Worm (Caenorhabditis elegans): ENCODE data around the gene glod-4.

Gene glod-4

ce11 chrIII:4181338-4181737 lies 27.9 kb downstream of the glod-4 start, which contains the start of gene C16C10.1:
TSS of gene C16C10.1 (minus strand) at chrIII:4181438.
- TF ChIP-seq snpc-4 (tag; optimal IDR thresholded peaks at IDR 0.05) (no peak), zip-11 (GFP tag; IDR thresholded peaks at IDR 0.05) (no peak)

- TF ChIP-seq duxl-1 (tag; optimal IDR thresholded peaks at IDR 0.05; ENCODE audit: poor library complexity) (no peak), ceh-32 (tag; optimal IDR thresholded peaks at IDR 0.05; ENCODE audit: poor library complexity) (no peak), cey-2 (tag; optimal IDR thresholded peaks at IDR 0.05; ENCODE audit: borderline replicate concordance, insufficient read depth) (no peak), F26F4.8 (GFP tag; conservative IDR thresholded peaks at IDR 0.05) (no peak), F49E8.2 (tag; optimal IDR thresholded peaks at IDR 0.05; ENCODE audit: borderline replicate concordance) (no peak), hif-1 (tag; optimal IDR thresholded peaks at IDR 0.05) (no peak), hmg-1.1 (GFP tag; IDR thresholded peaks at IDR 0.05) (no peak), rbr-2 (tag; optimal IDR thresholded peaks at IDR 0.05) (no peak), mes-2 (tag; optimal IDR thresholded peaks at IDR 0.05; ENCODE audit: poor library complexity, severe bottlenecking) (peak; percentile 68), mdl-1 (tag; optimal IDR thresholded peaks at IDR 0.05) (no peak), lin-1 (GFP tag; IDR thresholded peaks at IDR 0.05) (no peak), zfp-3 (GFP tag; conservative IDR thresholded peaks at IDR 0.05) (no peak), ztf-7 (tag; optimal IDR thresholded peaks at IDR 0.05) (no peak), ceh-28 (tag; optimal IDR thresholded peaks at IDR 0.05) (peak; percentile 60)
Observed at ce11 chrIII:4186751-4187309, 33.4 kb downstream of the glod-4 start, which contains the start of gene lars-1. TSS of gene lars-1 (minus strand) at chrIII:4186801.

- TF ChIP-seq dve-1 (tag; optimal IDR thresholded peaks at IDR 0.05; ENCODE audit: insufficient read depth) (no peak), hlh-11 (tag; optimal IDR thresholded peaks at IDR 0.05) (peak; percentile 17)
Observed at ce11 chrIII:4187845-4188244, 34.4 kb downstream of the glod-4 start, which contains the start of gene R74.2. TSS of gene R74.2 (plus strand) at chrIII:4188160.

DNA sequence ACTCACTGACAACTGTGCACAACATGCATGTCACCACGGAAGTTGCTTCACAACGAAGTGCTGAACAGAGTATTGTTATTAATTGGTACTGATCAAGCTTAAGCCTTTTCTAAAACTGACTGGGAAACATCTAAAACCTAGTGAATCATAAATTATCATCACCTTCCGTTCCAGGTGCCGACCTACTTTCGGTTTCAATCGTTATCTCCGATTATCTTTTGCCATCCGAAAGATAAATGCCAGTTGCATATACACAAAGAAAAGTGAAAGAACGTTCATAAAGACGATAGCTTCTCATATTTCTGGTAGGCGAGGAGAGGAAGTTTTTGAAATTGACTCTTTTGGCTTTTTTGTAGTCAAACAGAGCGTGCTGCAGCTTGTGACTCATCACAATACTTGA lies 36.2 kb downstream of the glod-4 start:
- no peak for TF ChIP-seq nhr-48 (tag; optimal IDR thresholded peaks at IDR 0.05)
- no peak for TF ChIP-seq ceh-82 (tag; optimal IDR thresholded peaks at IDR 0.05)
- no peak for TF ChIP-seq ama-1 (optimal IDR thresholded peaks at IDR 0.05)
- no peak for TF ChIP-seq sdz-12 (GFP tag; optimal IDR thresholded peaks at IDR 0.05)
- TF ChIP-seq hlh-11 (tag; optimal IDR thresholded peaks at IDR 0.05): peak; percentile 6
- TF ChIP-seq daf-19 (GFP tag; conservative IDR thresholded peaks at IDR 0.05): no peak
- TF ChIP-seq nhr-28 (tag; optimal IDR thresholded peaks at IDR 0.05): peak; percentile 0
- TF ChIP-seq nhr-42 (GFP tag; IDR thresholded peaks at IDR 0.05): no peak
- TF ChIP-seq Y48G9A.11 (GFP tag; IDR thresholded peaks at IDR 0.05): no peak

- no peak for TF ChIP-seq nhr-11 (tag; optimal IDR thresholded peaks at IDR 0.05)
- TF ChIP-seq mep-1 (tag; optimal IDR thresholded peaks at IDR 0.05): no peak
- no peak for TF ChIP-seq nhr-48 (tag; optimal IDR thresholded peaks at IDR 0.05)
- TF ChIP-seq mdl-1 (tag; optimal IDR thresholded peaks at IDR 0.05): no peak
- no peak for TF ChIP-seq dve-1 (tag; optimal IDR thresholded peaks at IDR 0.05; ENCODE audit: insufficient read depth)
- no peak for TF ChIP-seq lin-29 (GFP tag; IDR thresholded peaks at IDR 0.05)
- TF ChIP-seq zfp-3 (GFP tag; conservative IDR thresholded peaks at IDR 0.05): no peak
- TF ChIP-seq ctbp-1 (GFP tag; IDR thresholded peaks at IDR 0.05): no peak
- TF ChIP-seq lir-3 (tag; optimal IDR thresholded peaks at IDR 0.05): no peak
- no peak for TF ChIP-seq zip-11 (GFP tag; IDR thresholded peaks at IDR 0.05)
- TF ChIP-seq nhr-102 (tag; optimal IDR thresholded peaks at IDR 0.05): no peak
- TF ChIP-seq Y75B8A.6 (GFP tag; IDR thresholded peaks at IDR 0.05): no peak
- no peak for TF ChIP-seq aha-1 (tag)
- no peak for TF ChIP-seq tag-97 (GFP tag; IDR thresholded peaks at IDR 0.05)
- TF ChIP-seq F49E8.2 (tag; optimal IDR thresholded peaks at IDR 0.05; ENCODE audit: borderline replicate concordance): no peak
- no peak for TF ChIP-seq snpc-1.2 (GFP tag; IDR thresholded peaks at IDR 0.05)
Observed at ce11 chrIII:4190241-4190640, 36.8 kb downstream of the glod-4 start, which contains the start of gene spp-28. TSS of gene spp-28 (minus strand) at chrIII:4190341.
